Fruit fly (Drosophila melanogaster) whole organism, embryonic: ENCODE results near the gene Pfas.

ENCODE experiments used
- Adf1 ChIP-seq: fragments of 200-800 bp; sonication (Bioruptor generic); IDR thresholded peaks from 2 replicates; pipeline ENCODE4 v1.3.6; 2022; ENCODE audit warnings: missing biosample characterization, missing genetic modification characterization
- B-H2 ChIP-seq: fragments of 200-800 bp; sonication (Bioruptor generic); optimal IDR thresholded peaks from 2 replicates; lab custom pipeline; 2018; ENCODE audit warnings: missing biosample characterization, mild to moderate bottlenecking, missing genetic modification characterization
- CG10209 ChIP-seq: fragments of 200-800 bp; sonication (Bioruptor generic); optimal IDR thresholded peaks from 3 replicates; lab custom pipeline; 2017; ENCODE audit warnings: missing biosample characterization, mild to moderate bottlenecking, missing genetic modification characterization, missing genetic modification reagents
- CG10565 ChIP-seq: fragments of 200-800 bp; sonication (Bioruptor generic); optimal IDR thresholded peaks from 3 replicates; lab custom pipeline; 2016; ENCODE audit warnings: missing biosample characterization, mild to moderate bottlenecking, missing genetic modification characterization
- CG10654 ChIP-seq: fragments of 200-800 bp; sonication (Bioruptor generic); optimal IDR thresholded peaks from 2 replicates; lab custom pipeline; 2016; ENCODE audit warnings: missing biosample characterization, missing genetic modification characterization
- CG11723 ChIP-seq: fragments of 200-800 bp; sonication (Bioruptor generic); optimal IDR thresholded peaks from 2 replicates; lab custom pipeline; 2017; ENCODE audit warnings: missing biosample characterization, mild to moderate bottlenecking, missing genetic modification characterization
- CG12219 ChIP-seq: fragments of 200-800 bp; sonication (Bioruptor generic); optimal IDR thresholded peaks from 3 replicates; lab custom pipeline; 2018; ENCODE audit warnings: missing biosample characterization, mild to moderate bottlenecking, missing genetic modification characterization
- CG13287 ChIP-seq: fragments of 200-800 bp; sonication (Bioruptor generic); IDR thresholded peaks from 2 replicates; pipeline ENCODE4 v1.3.6; 2022; ENCODE audit warnings: missing biosample characterization, missing genetic modification characterization; ENCODE audit not compliant: partially characterized antibody
- CG15479 ChIP-seq: fragments of 200-800 bp; sonication (Bioruptor generic); optimal IDR thresholded peaks from 3 replicates; lab custom pipeline; 2019; ENCODE audit warnings: missing biosample characterization, mild to moderate bottlenecking, missing genetic modification characterization, moderate library complexity
- CG15696 ChIP-seq: fragments of 200-800 bp; sonication (Bioruptor generic); optimal IDR thresholded peaks from 2 replicates; lab custom pipeline; 2019; ENCODE audit warnings: missing biosample characterization, mild to moderate bottlenecking, missing genetic modification characterization, moderate library complexity
- CG1602 ChIP-seq: fragments of 200-800 bp; sonication (Bioruptor generic); optimal IDR thresholded peaks from 3 replicates; lab custom pipeline; 2016; ENCODE audit warnings: missing biosample characterization, missing genetic modification characterization
- CG1603 ChIP-seq: fragments of 200-800 bp; sonication (Bioruptor generic); optimal IDR thresholded peaks from 2 replicates; lab custom pipeline; 2019; ENCODE audit warnings: missing biosample characterization, mild to moderate bottlenecking, missing genetic modification characterization, moderate library complexity
- CG17568 ChIP-seq: fragments of 200-800 bp; sonication (Bioruptor generic); optimal IDR thresholded peaks from 2 replicates; lab custom pipeline; 2018; ENCODE audit warnings: missing biosample characterization, mild to moderate bottlenecking, missing genetic modification characterization, moderate library complexity
- CG17802 ChIP-seq: fragments of 200-800 bp; sonication (Bioruptor generic); optimal IDR thresholded peaks from 2 replicates; lab custom pipeline; 2018; ENCODE audit warnings: missing biosample characterization, mild to moderate bottlenecking, missing genetic modification characterization, moderate library complexity
- CG2120 ChIP-seq: fragments of 200-800 bp; sonication (Bioruptor generic); optimal IDR thresholded peaks from 3 replicates; lab custom pipeline; 2016; ENCODE audit warnings: missing biosample characterization, missing genetic modification characterization
- CG33557 ChIP-seq: fragments of 200-800 bp; sonication (Bioruptor generic); optimal IDR thresholded peaks from 2 replicates; lab custom pipeline; 2019; ENCODE audit warnings: missing biosample characterization, mild to moderate bottlenecking, missing genetic modification characterization, moderate library complexity
- CG3995 ChIP-seq: fragments of 200-800 bp; sonication (Bioruptor generic); optimal IDR thresholded peaks from 3 replicates; lab custom pipeline; 2016; ENCODE audit warnings: missing biosample characterization, missing genetic modification characterization
- CG4707 ChIP-seq: fragments of 200-800 bp; sonication (Bioruptor generic); optimal IDR thresholded peaks from 2 replicates; lab custom pipeline; 2018; ENCODE audit warnings: missing biosample characterization, mild to moderate bottlenecking, missing genetic modification characterization, moderate library complexity
- CG5245 ChIP-seq: fragments of 200-800 bp; sonication (Bioruptor generic); optimal IDR thresholded peaks from 3 replicates; lab custom pipeline; 2016; ENCODE audit warnings: missing biosample characterization, missing genetic modification characterization
- CG6791 ChIP-seq: fragments of 200-800 bp; sonication (Bioruptor generic); IDR thresholded peaks from 3 replicates; pipeline ENCODE4 v1.3.6; 2022; ENCODE audit warnings: missing biosample characterization, missing genetic modification characterization; ENCODE audit not compliant: partially characterized antibody
- CG7745 ChIP-seq: fragments of 200-800 bp; sonication (Bioruptor generic); optimal IDR thresholded peaks from 2 replicates; lab custom pipeline; 2018; ENCODE audit warnings: missing biosample characterization, mild to moderate bottlenecking, missing genetic modification characterization, moderate library complexity
- CG8388 ChIP-seq: fragments of 200-800 bp; sonication (Bioruptor generic); optimal IDR thresholded peaks from 2 replicates; lab custom pipeline; 2019; ENCODE audit warnings: missing biosample characterization, mild to moderate bottlenecking, missing genetic modification characterization, moderate library complexity
- CG9215 ChIP-seq: fragments of 200-800 bp; sonication (Bioruptor generic); IDR thresholded peaks from 2 replicates; pipeline ENCODE4 v1.3.6; 2022; ENCODE audit warnings: missing biosample characterization, missing genetic modification characterization
- CG9797 ChIP-seq: fragments of 200-800 bp; sonication (Bioruptor generic); optimal IDR thresholded peaks from 3 replicates; lab custom pipeline; 2018; ENCODE audit warnings: missing biosample characterization, mild to moderate bottlenecking, missing genetic modification characterization
- CHES-1-like ChIP-seq: fragments of 200-800 bp; sonication (Bioruptor generic); optimal IDR thresholded peaks from 2 replicates; lab custom pipeline; 2016; ENCODE audit warnings: missing biosample characterization, missing genetic modification characterization
- Camta ChIP-seq: fragments of 200-800 bp; sonication (Bioruptor generic); optimal IDR thresholded peaks from 2 replicates; lab custom pipeline; 2016; ENCODE audit warnings: missing biosample characterization, missing genetic modification characterization
- ERR ChIP-seq: fragments of 200-800 bp; sonication (Bioruptor generic); optimal IDR thresholded peaks from 2 replicates; lab custom pipeline; 2016; ENCODE audit warnings: missing biosample characterization, missing genetic modification characterization
- Fer3 ChIP-seq: fragments of 200-800 bp; sonication (Bioruptor generic); optimal IDR thresholded peaks from 2 replicates; lab custom pipeline; 2018; ENCODE audit warnings: missing biosample characterization, mild to moderate bottlenecking, missing genetic modification characterization, moderate library complexity
- Hr78 ChIP-seq, 2 experiments: fragments of 200-800 bp in 1 of 2; fragments of >200 bp in 1 of 2; sonication (Bioruptor generic) in 1 of 2; optimal IDR thresholded peaks; 2 replicates each; lab custom pipeline; 2017 to 2019; ENCODE audit warnings: missing biosample characterization in 2 of 2, missing genetic modification characterization in 2 of 2, mild to moderate bottlenecking in 1 of 2, moderate library complexity in 1 of 2
- Sox102F ChIP-seq: fragments of 200-800 bp; sonication (Bioruptor generic); optimal IDR thresholded peaks from 2 replicates; lab custom pipeline; 2018; ENCODE audit warnings: missing biosample characterization, mild to moderate bottlenecking, missing genetic modification characterization, moderate library complexity
- Sry-β ChIP-seq: fragments of 200-800 bp; sonication (Bioruptor generic); optimal IDR thresholded peaks from 2 replicates; lab custom pipeline; 2018; ENCODE audit warnings: missing biosample characterization, mild to moderate bottlenecking, missing genetic modification characterization, moderate library complexity
- Sry-δ ChIP-seq: fragments of 200-800 bp; sonication (Bioruptor generic); optimal IDR thresholded peaks from 2 replicates; lab custom pipeline; 2016; ENCODE audit warnings: missing biosample characterization, missing genetic modification characterization
- Xbp1 ChIP-seq: fragments of 200-800 bp; sonication (Bioruptor generic); optimal IDR thresholded peaks from 3 replicates; lab custom pipeline; 2016; ENCODE audit warnings: missing biosample characterization, mild to moderate bottlenecking, missing genetic modification characterization
- ara ChIP-seq: fragments of 200-800 bp; sonication (Bioruptor generic); IDR thresholded peaks from 2 replicates; pipeline ENCODE4 v1.3.6; 2022; ENCODE audit warnings: missing biosample characterization, missing genetic modification characterization
- bab2 ChIP-seq: fragments of 200-800 bp; sonication (Bioruptor generic); optimal IDR thresholded peaks from 2 replicates; lab custom pipeline; 2016; ENCODE audit warnings: missing biosample characterization, missing genetic modification characterization
- bowl ChIP-seq: fragments of 200-800 bp; sonication (Bioruptor generic); IDR thresholded peaks from 2 replicates; pipeline ENCODE4 v1.3.6; 2022; ENCODE audit warnings: missing biosample characterization, missing genetic modification characterization
- br ChIP-seq: fragments of >200 bp; optimal IDR thresholded peaks from 2 replicates; lab custom pipeline; 2017
- bsh ChIP-seq, 2 experiments: fragments of 200-800 bp; sonication (Bioruptor generic); optimal IDR thresholded peaks; 2 replicates each; lab custom pipeline; 2017 to 2018; ENCODE audit warnings: mild to moderate bottlenecking in 2 of 2, missing biosample characterization in 2 of 2, missing genetic modification characterization in 2 of 2, moderate library complexity in 1 of 2
- caup ChIP-seq: fragments of 200-800 bp; sonication (Bioruptor generic); optimal IDR thresholded peaks from 3 replicates; lab custom pipeline; 2017; ENCODE audit warnings: missing biosample characterization, mild to moderate bottlenecking, missing genetic modification characterization, moderate library complexity; ENCODE audit not compliant: severe bottlenecking
- chif ChIP-seq, 2 experiments: fragments of 200-800 bp; sonication (Bioruptor generic); optimal IDR thresholded peaks; 3 replicates each; lab custom pipeline; 2016; ENCODE audit warnings: missing biosample characterization in 2 of 2, missing genetic modification characterization in 2 of 2
- fd102C ChIP-seq: fragments of 200-800 bp; sonication (Bioruptor generic); optimal IDR thresholded peaks from 2 replicates; lab custom pipeline; 2018; ENCODE audit warnings: missing biosample characterization, mild to moderate bottlenecking, missing genetic modification characterization, moderate library complexity
- hbn ChIP-seq: fragments of 200-800 bp; sonication (Bioruptor generic); IDR thresholded peaks from 2 replicates; pipeline ENCODE4 v1.3.6; 2022; ENCODE audit warnings: missing biosample characterization, missing genetic modification characterization; ENCODE audit not compliant: partially characterized antibody
- jigr1 ChIP-seq: fragments of 200-800 bp; sonication (Bioruptor generic); IDR thresholded peaks from 3 replicates; pipeline ENCODE4 v1.3.6; 2022; ENCODE audit warnings: missing biosample characterization, missing genetic modification characterization
- jumu ChIP-seq: fragments of 200-800 bp; sonication (Bioruptor generic); optimal IDR thresholded peaks from 3 replicates; lab custom pipeline; 2016; ENCODE audit warnings: missing biosample characterization, missing genetic modification characterization
- repo ChIP-seq: fragments of 200-800 bp; sonication (Bioruptor generic); optimal IDR thresholded peaks from 2 replicates; lab custom pipeline; 2016; ENCODE audit warnings: missing biosample characterization, missing genetic modification characterization
- sima ChIP-seq: fragments of 200-800 bp; sonication (Bioruptor generic); optimal IDR thresholded peaks from 2 replicates; lab custom pipeline; 2016; ENCODE audit warnings: missing biosample characterization, missing genetic modification characterization
- sob ChIP-seq: fragments of 200-800 bp; sonication (Bioruptor generic); IDR thresholded peaks from 2 replicates; pipeline ENCODE4 v1.3.6; 2022; ENCODE audit warnings: missing biosample characterization, missing genetic modification characterization
- vnd ChIP-seq: fragments of 200-800 bp; sonication (Bioruptor generic); IDR thresholded peaks from 3 replicates; pipeline ENCODE4 v1.3.6; 2022; ENCODE audit warnings: missing biosample characterization, missing genetic modification characterization; ENCODE audit not compliant: partially characterized antibody
- wor ChIP-seq: fragments of 200-800 bp; sonication (Bioruptor generic); IDR thresholded peaks from 2 replicates; pipeline ENCODE4 v1.3.6; 2022; ENCODE audit warnings: missing biosample characterization, missing genetic modification characterization

Pfas gene

dm6 chr2L:6070656-6071231, 24.9 kb upstream of the Pfas start, which contains the start of the genes CG9154 and Kr-h2 (continued):
- TF ChIP-seq bab2, result no peak
- TF ChIP-seq hbn (GFP tag; lab: Robert Waterston, UW), result peak; percentile 33; the same call in 1 of the 2 replicates
- TF ChIP-seq CG4707 (GFP tag; lab: Kevin White, UChicago), result no peak
- TF ChIP-seq CG5245, result no peak
- TF ChIP-seq repo (GFP tag; lab: Kevin White, UChicago), result no peak
- TF ChIP-seq bsh (GFP tag; optimal IDR thresholded peaks at IDR 0.05; lab: Kevin White, UChicago), result peak in 1 of 2 experiments; percentile 17
- TF ChIP-seq Hr78 (GFP tag; optimal IDR thresholded peaks at IDR 0.05; lab: Kevin White, UChicago), result no peak
- TF ChIP-seq Xbp1 (GFP tag; lab: Kevin White, UChicago), result peak; percentile 81
- TF ChIP-seq sob, result no peak
- TF ChIP-seq CG17568, result no peak
- TF ChIP-seq CG1603 (tag; lab: Kevin White, UChicago), result peak; percentile 56
- TF ChIP-seq jumu, result no peak
- TF ChIP-seq CG9215 (GFP tag; lab: Robert Waterston, UW), result no peak
- no peak for TF ChIP-seq ERR (GFP tag; lab: Kevin White, UChicago)
- no peak for TF ChIP-seq sima (GFP tag; lab: Kevin White, UChicago)
- TF ChIP-seq ara (GFP tag; lab: Robert Waterston, UW), result no peak
- peak; percentile 64 for TF ChIP-seq CG13287
- no peak for TF ChIP-seq CG10565
- TF ChIP-seq CG33557 (GFP tag; lab: Kevin White, UChicago), result no peak
- no peak for TF ChIP-seq Adf1 (GFP tag; lab: Robert Waterston, UW)
- no peak for TF ChIP-seq Camta (GFP tag; lab: Kevin White, UChicago)
- peak; percentile 28 for TF ChIP-seq Sry-β (GFP tag; lab: Kevin White, UChicago)
- peak; percentile 3 for TF ChIP-seq CG3995 (GFP tag; lab: Kevin White, UChicago)
- no peak for TF ChIP-seq wor (GFP tag; lab: Robert Waterston, UW)
- no peak for TF ChIP-seq CG1602 (GFP tag; lab: Kevin White, UChicago)
- peak; percentile 54; the same call in 1 of the 3 replicates for TF ChIP-seq jigr1 (GFP tag; lab: Robert Waterston, UW)
- peak; percentile 11 for TF ChIP-seq CG17802 (tag; lab: Kevin White, UChicago)
- TF ChIP-seq CG10654 (GFP tag; lab: Kevin White, UChicago), result no peak
- TF ChIP-seq Sox102F (GFP tag; lab: Kevin White, UChicago), result no peak
- no peak for TF ChIP-seq CG15479 (GFP tag; lab: Kevin White, UChicago)
- peak; percentile 14 for TF ChIP-seq CG11723 (GFP tag; lab: Kevin White, UChicago)
- peak; percentile 70 for TF ChIP-seq CG2120 (GFP tag; lab: Kevin White, UChicago)
- no peak for TF ChIP-seq fd102C (GFP tag; lab: Kevin White, UChicago)
- TF ChIP-seq CG10209 (GFP tag; lab: Kevin White, UChicago), result no peak
- TF ChIP-seq CG15696 (tag; lab: Kevin White, UChicago), result peak; percentile 13
- no peak for TF ChIP-seq caup (GFP tag; lab: Kevin White, UChicago)
- TF ChIP-seq CHES-1-like (GFP tag; lab: Kevin White, UChicago), result peak; percentile 32
- TF ChIP-seq CG8388, result no peak
- no peak for TF ChIP-seq bowl
- peak; percentile 93 for TF ChIP-seq Sry-δ (GFP tag; lab: Kevin White, UChicago)
- TF ChIP-seq chif (GFP tag; optimal IDR thresholded peaks at IDR 0.05; lab: Kevin White, UChicago), result no peak
- peak; percentile 75; the same call in 2 of the 3 replicates for TF ChIP-seq CG6791 (GFP tag; lab: Robert Waterston, UW)
- no peak for TF ChIP-seq CG12219 (GFP tag; lab: Kevin White, UChicago)
- TF ChIP-seq CG9797 (GFP tag; lab: Kevin White, UChicago), result peak; percentile 15
- no peak for TF ChIP-seq CG7745 (tag; lab: Kevin White, UChicago)
- TF ChIP-seq Fer3, result no peak
- TF ChIP-seq B-H2 (GFP tag; lab: Kevin White, UChicago), result peak; percentile 48
- TF ChIP-seq vnd (GFP tag; lab: Robert Waterston, UW), result peak; percentile 68
- TF ChIP-seq br, result no peak
